Fruit fly (Drosophila melanogaster): ENCODE results near the gene Fim.

DNA sequence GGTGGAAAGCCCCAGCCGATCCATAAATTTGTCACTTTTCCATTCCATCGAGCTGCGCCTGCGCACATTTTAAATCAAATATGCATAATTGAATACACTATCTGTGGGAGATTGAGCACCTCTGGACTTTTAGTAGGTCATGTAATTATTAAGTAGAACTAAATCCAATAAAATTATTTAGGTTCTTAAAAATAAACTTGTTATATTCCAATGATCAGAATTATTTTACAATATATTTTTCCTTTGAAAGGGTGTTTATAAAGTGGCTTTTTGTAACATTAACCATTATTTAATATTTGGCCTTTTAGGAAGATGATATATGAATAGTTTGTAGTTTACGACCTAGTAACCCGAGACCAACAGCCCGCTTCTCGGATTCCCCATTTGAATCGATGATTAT is 32.4 kb upstream of the Fim start:
- no peak for TF ChIP-seq CTCF (optimal IDR thresholded peaks at IDR 0.05)
- no peak for TF ChIP-seq CG8478 (optimal IDR thresholded peaks at IDR 0.05)

All from S2 (cell line).